Worm (Caenorhabditis elegans): Measurements from ENCODE around the gene D2062.5.
"Not testable (repeated sequence)": the region's sequence is repeated elsewhere in the genome, so short reads cannot be mapped to it uniquely, and the experiment has no call there.

DNA sequence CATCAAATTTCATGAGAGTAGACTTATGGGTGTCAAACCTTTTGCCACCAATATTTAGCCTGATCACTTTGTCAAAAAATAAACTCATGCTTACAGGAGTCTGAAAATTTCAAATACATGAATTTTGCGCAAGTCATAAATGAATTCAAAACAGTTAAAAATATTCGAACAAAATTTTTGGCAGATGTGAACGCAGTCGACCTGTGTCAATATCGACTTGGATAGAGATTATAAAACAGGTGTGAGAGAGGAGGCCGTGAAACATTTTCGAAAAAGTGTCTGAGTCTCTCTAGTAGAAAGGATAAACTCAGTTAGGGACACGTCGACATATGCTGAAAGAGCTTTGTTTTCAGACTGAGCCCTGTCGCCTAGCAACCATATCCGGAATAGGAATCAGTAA lies 24.2 kb downstream of the D2062.5 start, which contains the start of gene F22E5.12:
- TF ChIP-seq fos-1 (tag; optimal IDR thresholded peaks at IDR 0.05); snu-23 (GFP tag; optimal IDR thresholded peaks at IDR 0.05); nhr-90 (tag; optimal IDR thresholded peaks at IDR 0.05; ENCODE audit: poor library complexity); ama-1 (optimal IDR thresholded peaks at IDR 0.05); unc-62 (GFP tag; optimal IDR thresholded peaks at IDR 0.05); aha-1 (tag; optimal IDR thresholded peaks at IDR 0.05); rnt-1 (tag; optimal IDR thresholded peaks at IDR 0.05); zag-1 (tag; optimal IDR thresholded peaks at IDR 0.05); nhr-11 (tag; optimal IDR thresholded peaks at IDR 0.05): not testable (repeated sequence)
- peak; percentile 2 for TF ChIP-seq xbp-1 (tag; optimal IDR thresholded peaks at IDR 0.05)

Measured in whole organism, L1 larva.